Fruit fly (Drosophila melanogaster): ENCODE measurements around the gene CG2116.
A peak's percentile ranks its signal among the peaks of the same experiment; 100 is the strongest.

The CG2116 gene

dm6 chrX:8157294-8157693 lies 27.7 kb downstream of the CG2116 start, which contains the start of the genes Traf6 and GIIIspla2 (continued):
- peak; percentile 62 for TF ChIP-seq CG1647 (GFP tag; optimal IDR thresholded peaks at IDR 0.05)
- TF ChIP-seq HmgZ (tag; optimal IDR thresholded peaks at IDR 0.05): peak; percentile 81
- TF ChIP-seq HLH54F (GFP tag; optimal IDR thresholded peaks at IDR 0.05): peak; percentile 78
- TF ChIP-seq hb (GFP tag; IDR thresholded peaks at IDR 0.05; ENCODE audit: partially characterized antibody): no peak
- peak; percentile 37 for TF ChIP-seq CG15601 (tag; optimal IDR thresholded peaks at IDR 0.05)
- TF ChIP-seq CG42726 (GFP tag; IDR thresholded peaks at IDR 0.05; ENCODE audit: partially characterized antibody): no peak
- TF ChIP-seq hth (optimal IDR thresholded peaks at IDR 0.05): no peak
- TF ChIP-seq Taf1 (GFP tag; IDR thresholded peaks at IDR 0.05): peak; percentile 56; the same call in 1 of the 2 replicates
- TF ChIP-seq Dll (GFP tag; IDR thresholded peaks at IDR 0.05; ENCODE audit: partially characterized antibody): peak; percentile 46; the same call in 1 of the 4 replicates
- TF ChIP-seq pzg (GFP tag; optimal IDR thresholded peaks at IDR 0.05): peak; percentile 67
- TF ChIP-seq cas (GFP tag; IDR thresholded peaks at IDR 0.05): 0 out of 2 replicates have a peak, but pooled peaks have one; percentile 9
- no peak for TF ChIP-seq CG8359 (GFP tag; optimal IDR thresholded peaks at IDR 0.05; ENCODE audit: borderline replicate concordance)
- peak; percentile 33; the same call in 1 of the 2 replicates for TF ChIP-seq ham (GFP tag; IDR thresholded peaks at IDR 0.05)
- TF ChIP-seq HmgD (GFP tag; optimal IDR thresholded peaks at IDR 0.05): no peak
- peak; percentile 71 for TF ChIP-seq CG7839 (tag; optimal IDR thresholded peaks at IDR 0.05)
- peak; percentile 38 for TF ChIP-seq slou (GFP tag; optimal IDR thresholded peaks at IDR 0.05)
- TF ChIP-seq CG12104 (GFP tag; optimal IDR thresholded peaks at IDR 0.05): peak; percentile 60
- TF ChIP-seq bsh (GFP tag; optimal IDR thresholded peaks at IDR 0.05): peak in 1 of 2 experiments; percentile 75
- TF ChIP-seq CG2129 (GFP tag; IDR thresholded peaks at IDR 0.05; ENCODE audit: partially characterized antibody): no peak
- peak; percentile 33 for TF ChIP-seq Hand (GFP tag; optimal IDR thresholded peaks at IDR 0.05)
- TF ChIP-seq CG3065 (GFP tag; optimal IDR thresholded peaks at IDR 0.05): no peak
- peak; percentile 70 for TF ChIP-seq Hsf (GFP tag; optimal IDR thresholded peaks at IDR 0.05)
- peak; percentile 86 for TF ChIP-seq B-H2 (GFP tag; optimal IDR thresholded peaks at IDR 0.05)
- peak; percentile 54 for TF ChIP-seq Dp (GFP tag; optimal IDR thresholded peaks at IDR 0.05)
- no peak for TF ChIP-seq luna (GFP tag; optimal IDR thresholded peaks at IDR 0.05)
- peak; percentile 77 for TF ChIP-seq CG17829 (tag; optimal IDR thresholded peaks at IDR 0.05)
- no peak for TF ChIP-seq trh (GFP tag; optimal IDR thresholded peaks at IDR 0.05)
- peak; percentile 61 for TF ChIP-seq Ets97D (GFP tag; optimal IDR thresholded peaks at IDR 0.05)
- TF ChIP-seq stwl (tag; optimal IDR thresholded peaks at IDR 0.05): peak; percentile 94
- TF ChIP-seq CG14441 (GFP tag; IDR thresholded peaks at IDR 0.05): peak; percentile 78
- 0 out of 3 replicates have a peak, but pooled peaks have one; percentile 26 for TF ChIP-seq HLH4C (GFP tag; IDR thresholded peaks at IDR 0.05; ENCODE audit: partially characterized antibody)
- peak; percentile 80 for TF ChIP-seq Ptx1 (GFP tag; IDR thresholded peaks at IDR 0.05)
- peak; percentile 69 for TF ChIP-seq dmrt11E (tag; optimal IDR thresholded peaks at IDR 0.05)
- peak; percentile 27; the same call in 1 of the 2 replicates for TF ChIP-seq CG17612 (GFP tag; IDR thresholded peaks at IDR 0.05)
- peak; percentile 87 for TF ChIP-seq CG2120 (GFP tag; optimal IDR thresholded peaks at IDR 0.05)
- TF ChIP-seq Atf-2 (GFP tag; optimal IDR thresholded peaks at IDR 0.05): peak; percentile 23
- TF ChIP-seq Poxn (GFP tag; IDR thresholded peaks at IDR 0.05): peak; percentile 29; the same call in 1 of the 2 replicates
- TF ChIP-seq NfI (GFP tag; optimal IDR thresholded peaks at IDR 0.05): peak; percentile 80
- TF ChIP-seq Sry-β (GFP tag; optimal IDR thresholded peaks at IDR 0.05): no peak
- peak; percentile 45 for TF ChIP-seq CG9797 (GFP tag; optimal IDR thresholded peaks at IDR 0.05)
- no peak for TF ChIP-seq Lpt (GFP tag; optimal IDR thresholded peaks at IDR 0.05)
- TF ChIP-seq stc (GFP tag; IDR thresholded peaks at IDR 0.05): peak; percentile 59; the same call in 1 of the 2 replicates
- TF ChIP-seq Asciz (GFP tag; optimal IDR thresholded peaks at IDR 0.05): no peak
- TF ChIP-seq CG18262 (tag; optimal IDR thresholded peaks at IDR 0.05): peak; percentile 86
- TF ChIP-seq CG1529 (GFP tag; optimal IDR thresholded peaks at IDR 0.05): no peak
- peak; percentile 56 for TF ChIP-seq CG12942 (GFP tag; optimal IDR thresholded peaks at IDR 0.05)
- TF ChIP-seq tup (GFP tag; optimal IDR thresholded peaks at IDR 0.05): peak; percentile 40
- TF ChIP-seq Lim3 (GFP tag; IDR thresholded peaks at IDR 0.05): no peak
